Worm (Caenorhabditis elegans) whole organism, L3 larva: Measurements from ENCODE around the gene lin-31.
A peak's percentile ranks its signal among the peaks of the same experiment; 100 is the strongest.

Experiments used
- R02D3.7 ChIP-seq: fragments of 150-350 bp; optimal IDR thresholded peaks from 2 replicates; lab custom pipeline; 2014; ENCODE audit warnings: missing biosample characterization, missing genetic modification characterization
- ZK546.5 ChIP-seq: sonication (generic microtip); optimal IDR thresholded peaks from 2 replicates; lab custom pipeline; 2017; ENCODE audit warnings: missing biosample characterization, missing genetic modification characterization
- aly-2 ChIP-seq: fragments of 150-350 bp; optimal IDR thresholded peaks from 2 replicates; lab custom pipeline; 2014; ENCODE audit warnings: missing biosample characterization, missing genetic modification characterization
- ama-1 ChIP-seq: fragments of 150-350 bp; optimal IDR thresholded peaks from 2 replicates; lab custom pipeline; 2018
- ceh-16 ChIP-seq: sonication (generic microtip); optimal IDR thresholded peaks from 2 replicates; lab custom pipeline; 2017; ENCODE audit warnings: missing biosample characterization, missing genetic modification characterization
- ceh-28 ChIP-seq: fragments of 150-350 bp; optimal IDR thresholded peaks from 2 replicates; lab custom pipeline; 2014; ENCODE audit warnings: missing biosample characterization, missing genetic modification reagents, missing genetic modification characterization
- daf-12 ChIP-seq: fragments of 150-350 bp; optimal IDR thresholded peaks from 2 replicates; lab custom pipeline; 2014; ENCODE audit warnings: missing biosample characterization, missing genetic modification reagents, missing genetic modification characterization
- egl-27 ChIP-seq: sonication (generic microtip); optimal IDR thresholded peaks from 4 replicates; lab custom pipeline; 2017; ENCODE audit warnings: missing biosample characterization, missing genetic modification reagents, missing genetic modification characterization
- egl-5 ChIP-seq: fragments of 150-350 bp; optimal IDR thresholded peaks from 2 replicates; lab custom pipeline; 2017; ENCODE audit warnings: missing biosample characterization, missing genetic modification reagents, missing genetic modification characterization, inconsistent platforms
- elt-1 ChIP-seq: fragments of 150-350 bp; optimal IDR thresholded peaks from 2 replicates; lab custom pipeline; 2014; ENCODE audit warnings: missing biosample characterization, missing genetic modification characterization
- elt-2 ChIP-seq: sonication (generic microtip); optimal IDR thresholded peaks from 2 replicates; lab custom pipeline; 2016; ENCODE audit warnings: missing genetic modification reagents, mild to moderate bottlenecking, missing genetic modification characterization, missing compliant biosample characterization
- elt-3 ChIP-seq, 3 experiments: fragments of 150-350 bp in 1 of 3; sonication (generic microtip) in 2 of 3; optimal IDR thresholded peaks; 2 replicates in 2 of 3; 4 replicates in 1 of 3; lab custom pipeline; 2014 to 2017; ENCODE audit warnings: missing biosample characterization in 3 of 3, missing genetic modification characterization in 3 of 3
- eor-1 ChIP-seq, 2 experiments: fragments of 150-350 bp; optimal IDR thresholded peaks; 2 replicates each; lab custom pipeline; 2014 to 2018; ENCODE audit warnings: missing biosample characterization in 2 of 2, missing genetic modification characterization in 2 of 2
- fkh-10 ChIP-seq: sonication (generic microtip); optimal IDR thresholded peaks from 2 replicates; lab custom pipeline; 2017; ENCODE audit warnings: missing biosample characterization, missing genetic modification reagents, missing genetic modification characterization
- hmg-11 ChIP-seq: sonication (generic microtip); optimal IDR thresholded peaks from 2 replicates; lab custom pipeline; 2016; ENCODE audit warnings: missing genetic modification characterization, missing compliant biosample characterization
- jun-1 ChIP-seq: fragments of 150-350 bp; optimal IDR thresholded peaks from 2 replicates; lab custom pipeline; 2014; ENCODE audit warnings: missing biosample characterization, missing genetic modification reagents, missing genetic modification characterization
- lin-15B ChIP-seq: fragments of 150-350 bp; optimal IDR thresholded peaks from 2 replicates; lab custom pipeline; 2014; ENCODE audit warnings: missing biosample characterization, missing genetic modification characterization
- lsy-12 ChIP-seq: sonication (generic microtip); optimal IDR thresholded peaks from 2 replicates; lab custom pipeline; 2016; ENCODE audit warnings: mild to moderate bottlenecking, missing genetic modification characterization, missing compliant biosample characterization
- mml-1 ChIP-seq: fragments of 150-350 bp; sonication (generic microtip); optimal IDR thresholded peaks from 3 replicates; lab custom pipeline; 2014; ENCODE audit warnings: missing biosample characterization, missing genetic modification characterization
- nfya-1 ChIP-seq: sonication (generic microtip); optimal IDR thresholded peaks from 2 replicates; lab custom pipeline; 2017; ENCODE audit warnings: missing genetic modification characterization, mild to moderate bottlenecking, missing compliant biosample characterization, antibody characterized with exemption, moderate library complexity; ENCODE audit not compliant: insufficient read depth
- nhr-11 ChIP-seq: fragments of 150-350 bp; optimal IDR thresholded peaks from 2 replicates; lab custom pipeline; 2014; ENCODE audit warnings: missing biosample characterization, missing genetic modification characterization
- nhr-12 ChIP-seq: fragments of 150-350 bp; optimal IDR thresholded peaks from 2 replicates; lab custom pipeline; 2014; ENCODE audit warnings: missing biosample characterization, missing genetic modification characterization
- nhr-23 ChIP-seq: fragments of 150-350 bp; optimal IDR thresholded peaks from 2 replicates; lab custom pipeline; 2014; ENCODE audit warnings: missing biosample characterization, missing genetic modification reagents, missing genetic modification characterization
- nhr-237 ChIP-seq: fragments of 150-350 bp; optimal IDR thresholded peaks from 2 replicates; lab custom pipeline; 2014; ENCODE audit warnings: missing biosample characterization, missing genetic modification characterization
- nhr-25 ChIP-seq: sonication (generic microtip); optimal IDR thresholded peaks from 2 replicates; lab custom pipeline; 2017; ENCODE audit warnings: missing biosample characterization, missing genetic modification characterization
- nhr-28 ChIP-seq: fragments of 150-350 bp; optimal IDR thresholded peaks from 2 replicates; lab custom pipeline; 2014; ENCODE audit warnings: missing biosample characterization, missing genetic modification characterization
- nhr-76 ChIP-seq: fragments of 150-350 bp; sonication (generic microtip); optimal IDR thresholded peaks from 5 replicates; lab custom pipeline; 2014; ENCODE audit warnings: missing biosample characterization, missing genetic modification characterization
- pha-4 ChIP-seq: fragments of 150-350 bp; optimal IDR thresholded peaks from 2 replicates; lab custom pipeline; 2014; ENCODE audit warnings: missing biosample characterization, missing genetic modification reagents, missing genetic modification characterization
- pqm-1 ChIP-seq: fragments of 150-350 bp; optimal IDR thresholded peaks from 2 replicates; lab custom pipeline; 2017; ENCODE audit warnings: missing biosample characterization, missing genetic modification characterization, inconsistent platforms
- sea-2 ChIP-seq: fragments of 150-350 bp; sonication (generic microtip); optimal IDR thresholded peaks from 4 replicates; lab custom pipeline; 2014; ENCODE audit warnings: missing biosample characterization, missing genetic modification reagents, missing genetic modification characterization
- skn-1 ChIP-seq: fragments of 150-350 bp; optimal IDR thresholded peaks from 2 replicates; lab custom pipeline; 2014; ENCODE audit warnings: missing biosample characterization, missing genetic modification characterization
- snpc-4 ChIP-seq: fragments of 150-350 bp; optimal IDR thresholded peaks from 2 replicates; lab custom pipeline; 2014; ENCODE audit warnings: missing biosample characterization, missing genetic modification characterization
- tbx-2 ChIP-seq: sonication (generic microtip); optimal IDR thresholded peaks from 2 replicates; lab custom pipeline; 2016; ENCODE audit warnings: mild to moderate bottlenecking, missing genetic modification characterization, missing compliant biosample characterization
- unc-39 ChIP-seq: sonication (generic microtip); optimal IDR thresholded peaks from 4 replicates; lab custom pipeline; 2017; ENCODE audit warnings: missing biosample characterization, missing genetic modification characterization
- zag-1 ChIP-seq: fragments of 150-350 bp; optimal IDR thresholded peaks from 2 replicates; lab custom pipeline; 2014; ENCODE audit warnings: missing biosample characterization, missing genetic modification characterization
- ztf-11 ChIP-seq: fragments of 150-350 bp; optimal IDR thresholded peaks from 2 replicates; lab custom pipeline; 2014; ENCODE audit warnings: missing biosample characterization, missing genetic modification characterization

Gene lin-31

ce11 chrII:4004614-4005013, 22.3 kb downstream of the lin-31 start, which contains the start of gene ephx-1:
ephx-1 (plus strand) TSS chrII:4004914.
- TF ChIP-seq pha-4 (tag; lab: Kevin White, UChicago) (peak; percentile 19), ama-1 (lab: Kevin White, UChicago) (no peak)

- TF ChIP-seq tbx-2 (no peak), ama-1 (lab: Kevin White, UChicago) (no peak), nhr-11 (tag; lab: Kevin White, UChicago) (no peak), pqm-1 (no peak), eor-1 (tag; optimal IDR thresholded peaks at IDR 0.05; lab: Kevin White, UChicago) (no peak), aly-2 (tag; lab: Kevin White, UChicago) (no peak), jun-1 (tag; lab: Kevin White, UChicago) (no peak)
Measured at ce11 chrII:4007972-4008371, 25.6 kb downstream of the lin-31 start.

- TF ChIP-seq egl-27 (tag; lab: Kevin White, UChicago) (no peak), elt-2 (tag; lab: Kevin White, UChicago) (peak; percentile 29)
Measured at ce11 chrII:4011518-4011917, 29.2 kb downstream of the lin-31 start.

- TF ChIP-seq ztf-11 (tag; lab: Kevin White, UChicago): no peak
- no peak for TF ChIP-seq sea-2 (GFP tag; lab: Kevin White, UChicago)
- TF ChIP-seq tbx-2: no peak
- no peak for TF ChIP-seq snpc-4
- no peak for TF ChIP-seq zag-1 (tag; lab: Kevin White, UChicago)
- TF ChIP-seq skn-1: no peak
- TF ChIP-seq nhr-28 (tag; lab: Kevin White, UChicago): no peak
- no peak for TF ChIP-seq nhr-76
- no peak for TF ChIP-seq hmg-11 (tag; lab: Kevin White, UChicago)
- TF ChIP-seq elt-2 (tag; lab: Kevin White, UChicago): no peak
- no peak for TF ChIP-seq unc-39
- no peak for TF ChIP-seq daf-12 (tag; lab: Kevin White, UChicago)
- no peak for TF ChIP-seq mml-1 (tag; lab: Kevin White, UChicago)
- no peak for TF ChIP-seq ZK546.5 (tag; lab: Kevin White, UChicago)
- TF ChIP-seq egl-27 (tag; lab: Kevin White, UChicago): no peak
Measured at ce11 chrII:4018617-4019016, 36.3 kb downstream of the lin-31 start, which contains the start of gene K07D4.6. K07D4.6 (minus strand) TSS chrII:4018717.

ce11 chrII:4025462-4025861, 43.1 kb downstream of the lin-31 start, which contains the start of gene K07D4.5:
K07D4.5 (minus strand) TSS chrII:4025562.
- TF ChIP-seq lin-15B (tag; lab: Kevin White, UChicago): no peak
- no peak for TF ChIP-seq jun-1 (tag; lab: Kevin White, UChicago)
- TF ChIP-seq unc-39: no peak
- no peak for TF ChIP-seq lsy-12 (tag; lab: Kevin White, UChicago)
- no peak for TF ChIP-seq pha-4 (tag; lab: Kevin White, UChicago)
- no peak for TF ChIP-seq elt-1 (tag; lab: Kevin White, UChicago)
- no peak for TF ChIP-seq nhr-11 (tag; lab: Kevin White, UChicago)
- TF ChIP-seq nhr-28 (tag; lab: Kevin White, UChicago): no peak
- TF ChIP-seq egl-5 (tag; lab: Kevin White, UChicago): no peak
- TF ChIP-seq R02D3.7 (tag; lab: Kevin White, UChicago): no peak
- TF ChIP-seq nhr-237: no peak
- no peak for TF ChIP-seq fkh-10 (GFP tag; lab: Kevin White, UChicago)
- TF ChIP-seq daf-12 (tag; lab: Kevin White, UChicago): no peak

- TF ChIP-seq ceh-16 (tag; lab: Kevin White, UChicago) (no peak), ceh-28 (no peak), elt-2 (tag; lab: Kevin White, UChicago) (no peak), mml-1 (tag; lab: Kevin White, UChicago) (no peak), R02D3.7 (tag; lab: Kevin White, UChicago) (no peak), zag-1 (tag; lab: Kevin White, UChicago) (no peak), nhr-23 (tag; lab: Kevin White, UChicago) (no peak), ztf-11 (tag; lab: Kevin White, UChicago) (no peak), ZK546.5 (tag; lab: Kevin White, UChicago) (no peak), jun-1 (tag; lab: Kevin White, UChicago) (no peak), daf-12 (tag; lab: Kevin White, UChicago) (no peak), nfya-1 (tag; lab: Kevin White, UChicago) (no peak), nhr-11 (tag; lab: Kevin White, UChicago) (no peak), elt-1 (tag; lab: Kevin White, UChicago) (no peak), elt-3 (tag; optimal IDR thresholded peaks at IDR 0.05; lab: Kevin White, UChicago) (no peak), nhr-25 (tag; lab: Kevin White, UChicago) (no peak), fkh-10 (GFP tag; lab: Kevin White, UChicago) (no peak), sea-2 (GFP tag; lab: Kevin White, UChicago) (no peak), nhr-12 (no peak)
- TF ChIP-seq, all 47 proteins: peak for 0
Measured at ce11 chrII:4028276-4028675, 45.9 kb downstream of the lin-31 start, which contains the start of gene K07D4.9. K07D4.9 (plus strand) TSS chrII:4028576.
